Fruit fly (Drosophila melanogaster): ENCODE results near the gene Sfp24Bc.

The Sfp24Bc gene

dm6 chr2L:3628819-3629218 lies 41.6 kb downstream of the Sfp24Bc start (continued):
- TF ChIP-seq Hand (GFP tag; optimal IDR thresholded peaks at IDR 0.05), result peak; percentile 74

dm6 chr2L:3624784-3625183 lies 45.6 kb downstream of the Sfp24Bc start:
- TF ChIP-seq tap (tag; optimal IDR thresholded peaks at IDR 0.05), result no peak
- 0 out of 3 replicates have a peak, but pooled peaks have one; percentile 27 for TF ChIP-seq CG17361 (GFP tag; IDR thresholded peaks at IDR 0.05)
- TF ChIP-seq CG18619 (GFP tag; optimal IDR thresholded peaks at IDR 0.05), result no peak
- TF ChIP-seq ara (GFP tag; IDR thresholded peaks at IDR 0.05), result peak; percentile 36; the same call in 1 of the 2 replicates
- TF ChIP-seq CG15601 (tag; optimal IDR thresholded peaks at IDR 0.05), result no peak
- no peak for TF ChIP-seq ERR (GFP tag; optimal IDR thresholded peaks at IDR 0.05)
- 0 out of 2 replicates have a peak, but pooled peaks have one; percentile 28 for TF ChIP-seq ttk (GFP tag; IDR thresholded peaks at IDR 0.05)
- no peak for TF ChIP-seq bowl (GFP tag; IDR thresholded peaks at IDR 0.05)
- TF ChIP-seq Dbx (GFP tag; IDR thresholded peaks at IDR 0.05), result no peak
- 0 out of 3 replicates have a peak, but pooled peaks have one; percentile 17 for TF ChIP-seq CG34422 (GFP tag; IDR thresholded peaks at IDR 0.05)
- TF ChIP-seq sens-2 (GFP tag; IDR thresholded peaks at IDR 0.05), result 0 out of 2 replicates have a peak, but pooled peaks have one; percentile 39
- no peak for TF ChIP-seq Lpt (GFP tag; optimal IDR thresholded peaks at IDR 0.05)
- no peak for TF ChIP-seq Dad (GFP tag; optimal IDR thresholded peaks at IDR 0.05)
- TF ChIP-seq bsh (GFP tag; optimal IDR thresholded peaks at IDR 0.05), result peak in 1 of 2 experiments; percentile 4
- no peak for TF ChIP-seq CG31224 (GFP tag; IDR thresholded peaks at IDR 0.05)
- peak; percentile 9 for TF ChIP-seq CG12391 (tag; optimal IDR thresholded peaks at IDR 0.05)
- TF ChIP-seq CG18011 (GFP tag; optimal IDR thresholded peaks at IDR 0.05), result no peak
- TF ChIP-seq zen (tag; optimal IDR thresholded peaks at IDR 0.05), result peak; percentile 5
- peak; percentile 24; the same call in 1 of the 2 replicates for TF ChIP-seq sisA (GFP tag; IDR thresholded peaks at IDR 0.05)
- no peak for TF ChIP-seq Hey (tag; optimal IDR thresholded peaks at IDR 0.05)
- peak; percentile 10 for TF ChIP-seq Spps (tag; optimal IDR thresholded peaks at IDR 0.05)
- TF ChIP-seq CG1603 (tag; optimal IDR thresholded peaks at IDR 0.05), result peak; percentile 37
- TF ChIP-seq CG17829 (tag; optimal IDR thresholded peaks at IDR 0.05), result peak; percentile 34
- TF ChIP-seq peb (GFP tag; IDR thresholded peaks at IDR 0.05), result no peak
- TF ChIP-seq CG31441 (GFP tag; IDR thresholded peaks at IDR 0.05), result 0 out of 2 replicates have a peak, but pooled peaks have one; percentile 17
- peak; percentile 8 for TF ChIP-seq lilli (GFP tag; optimal IDR thresholded peaks at IDR 0.05)
- TF ChIP-seq row (GFP tag; IDR thresholded peaks at IDR 0.05), result peak; percentile 48; the same call in 2 of the 3 replicates
- no peak for TF ChIP-seq oc (tag; optimal IDR thresholded peaks at IDR 0.05)
- peak; percentile 3 for TF ChIP-seq dmrt99B (tag; optimal IDR thresholded peaks at IDR 0.05)
- TF ChIP-seq slbo (GFP tag; IDR thresholded peaks at IDR 0.05), result 0 out of 2 replicates have a peak, but pooled peaks have one; percentile 10
- TF ChIP-seq grn (GFP tag; optimal IDR thresholded peaks at IDR 0.05), result peak; percentile 68
- TF ChIP-seq Ptx1 (GFP tag; IDR thresholded peaks at IDR 0.05), result peak; percentile 32; the same call in 1 of the 2 replicates
- TF ChIP-seq prd (optimal IDR thresholded peaks at IDR 0.05), result no peak
- peak; percentile 44; the same call in 2 of the 3 replicates for TF ChIP-seq prd (GFP tag; IDR thresholded peaks at IDR 0.05)
- peak; percentile 42; the same call in 1 of the 3 replicates for TF ChIP-seq otp (GFP tag; IDR thresholded peaks at IDR 0.05)
- TF ChIP-seq zf30C (GFP tag; optimal IDR thresholded peaks at IDR 0.05), result peak; percentile 51
- TF ChIP-seq disco-r (GFP tag; optimal IDR thresholded peaks at IDR 0.05), result no peak
- peak; percentile 59; the same call in 1 of the 3 replicates for TF ChIP-seq zfh1 (GFP tag; IDR thresholded peaks at IDR 0.05)
- TF ChIP-seq CG3407 (GFP tag; optimal IDR thresholded peaks at IDR 0.05), result no peak
- TF ChIP-seq Xrp1 (GFP tag; IDR thresholded peaks at IDR 0.05), result peak; percentile 48; the same call in 1 of the 2 replicates
- TF ChIP-seq Optix (GFP tag; IDR thresholded peaks at IDR 0.05), result 0 out of 3 replicates have a peak, but pooled peaks have one; percentile 18
- no peak for TF ChIP-seq CHES-1-like (GFP tag; optimal IDR thresholded peaks at IDR 0.05)
- no peak for TF ChIP-seq salm (tag; optimal IDR thresholded peaks at IDR 0.05)
- no peak for TF ChIP-seq unpg (GFP tag; optimal IDR thresholded peaks at IDR 0.05)
- peak; percentile 17 for TF ChIP-seq Hr3 (GFP tag; optimal IDR thresholded peaks at IDR 0.05)
- TF ChIP-seq CG1529 (GFP tag; optimal IDR thresholded peaks at IDR 0.05), result peak; percentile 32
- TF ChIP-seq CG10979 (tag; optimal IDR thresholded peaks at IDR 0.05), result peak; percentile 34
- no peak for TF ChIP-seq CG12236 (GFP tag; optimal IDR thresholded peaks at IDR 0.05)
